Fruit fly (Drosophila melanogaster): ENCODE results near the gene MtnB.

Gene MtnB

DNA sequence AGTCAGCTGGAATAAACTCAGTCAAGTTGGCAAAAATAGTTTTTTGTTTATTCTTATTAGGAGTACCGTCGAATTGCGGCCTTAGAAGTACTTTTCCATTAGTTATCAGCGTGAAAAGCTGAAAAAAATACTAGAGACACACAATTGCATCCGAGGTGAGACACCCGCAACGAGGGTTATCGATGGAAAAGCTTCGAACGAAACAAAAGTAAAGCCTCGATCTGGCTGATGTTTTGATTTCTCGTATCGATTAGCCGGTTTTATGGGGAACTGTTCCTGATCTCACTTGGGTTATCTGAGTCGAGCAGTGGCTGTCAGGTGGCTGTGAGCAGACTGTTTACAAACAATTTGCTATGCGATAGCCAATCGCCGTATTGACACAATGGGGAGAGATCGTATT is 40.2 kb upstream of the MtnB start:
- TF ChIP-seq psq (optimal IDR thresholded peaks at IDR 0.05) = no peak
- TF ChIP-seq Myc (optimal IDR thresholded peaks at IDR 0.05) = no peak
- no peak for TF ChIP-seq Sin3A (optimal IDR thresholded peaks at IDR 0.05)
- TF ChIP-seq h (optimal IDR thresholded peaks at IDR 0.05) = no peak
- no peak for TF ChIP-seq insv (optimal IDR thresholded peaks at IDR 0.05)
- TF ChIP-seq ttk (optimal IDR thresholded peaks at IDR 0.05) = no peak

DNA sequence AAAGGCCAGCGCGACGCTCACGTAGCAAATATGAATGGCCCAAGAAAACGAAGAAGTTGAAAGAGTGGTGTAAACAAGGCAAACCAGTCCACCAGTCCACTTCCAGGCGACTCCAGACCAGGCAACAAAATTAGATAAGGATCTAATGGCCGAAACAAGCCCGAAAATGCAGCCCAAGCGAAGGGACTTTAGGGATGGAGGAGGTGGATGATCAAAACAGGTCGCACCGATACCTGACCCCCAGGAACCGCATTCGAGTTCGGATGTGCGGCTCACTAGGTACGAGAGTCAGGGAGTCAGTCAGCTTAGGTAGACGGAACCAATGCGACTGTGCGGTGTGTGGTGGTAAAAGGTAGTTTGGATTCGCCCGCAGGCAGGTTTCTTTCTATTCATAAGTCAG is 39.7 kb upstream of the MtnB start:
- TF ChIP-seq insv (optimal IDR thresholded peaks at IDR 0.05) (no peak), Sin3A (optimal IDR thresholded peaks at IDR 0.05) (no peak), ttk (optimal IDR thresholded peaks at IDR 0.05) (no peak), h (optimal IDR thresholded peaks at IDR 0.05) (no peak), Myc (optimal IDR thresholded peaks at IDR 0.05) (no peak), psq (optimal IDR thresholded peaks at IDR 0.05) (no peak)

DNA sequence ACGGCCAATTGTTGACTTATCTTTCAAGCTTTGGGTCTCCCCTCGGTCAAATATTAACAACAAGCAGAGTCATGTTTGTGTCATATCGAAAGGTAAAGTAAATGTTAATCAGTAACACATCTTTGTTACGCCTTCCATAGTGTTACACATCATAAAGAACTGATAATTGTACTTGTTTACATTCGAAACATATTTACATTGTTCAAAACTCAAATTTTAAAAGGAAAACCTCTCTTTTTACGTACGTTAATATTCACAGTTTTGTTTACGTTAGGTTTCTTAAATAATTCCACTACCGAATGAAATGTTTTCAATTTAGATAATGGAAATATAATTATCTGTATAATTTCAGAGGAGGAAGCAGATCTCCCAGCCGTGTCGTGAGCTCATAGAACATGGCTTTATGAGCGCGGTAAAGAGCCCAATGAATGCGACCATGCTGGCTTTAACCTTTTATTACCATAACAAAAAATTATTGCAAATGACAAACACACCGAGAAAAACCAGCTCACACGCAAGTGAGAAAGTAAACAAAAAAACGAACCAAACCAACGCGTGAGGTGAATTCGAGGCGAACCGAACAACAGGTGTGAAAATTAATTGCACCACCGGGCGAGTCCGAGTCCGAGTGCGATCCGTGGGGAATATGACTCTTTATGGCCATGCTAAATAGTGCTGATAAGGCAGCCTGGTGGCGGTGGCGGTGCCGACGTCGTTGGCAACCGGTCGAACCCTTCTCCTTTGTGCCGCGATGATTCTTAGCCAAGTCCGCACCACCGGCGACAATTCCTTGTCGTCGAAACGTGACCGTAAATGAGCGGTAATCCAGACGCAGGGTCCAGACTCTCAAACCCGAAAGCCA is 39.0 kb upstream of the MtnB start:
- TF ChIP-seq Myc (optimal IDR thresholded peaks at IDR 0.05) = no peak
- no peak for TF ChIP-seq Sin3A (optimal IDR thresholded peaks at IDR 0.05)

DNA sequence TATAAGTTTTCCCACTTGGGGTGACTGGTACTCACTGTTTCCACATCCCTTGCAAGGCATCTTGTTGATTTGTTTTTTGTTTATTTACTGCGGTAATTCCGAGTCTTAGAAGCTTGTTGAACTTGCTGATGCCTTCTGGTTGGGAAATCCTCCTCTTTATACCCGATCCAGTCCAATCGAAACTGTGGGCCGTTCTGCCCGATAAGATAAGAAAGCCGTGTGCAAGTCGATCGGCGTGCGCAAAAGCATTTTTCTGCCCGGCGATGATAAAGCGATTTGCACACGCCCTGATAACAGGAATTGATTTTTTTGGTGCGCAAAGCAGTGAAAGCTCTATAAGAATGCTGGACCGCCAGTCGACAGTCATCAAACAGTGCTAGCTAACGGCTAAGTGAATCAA is 31.0 kb upstream of the MtnB start, which contains the start of the genes MtnE and MtnD:
Gene MtnE (minus strand): TSS at position 130 of the 400 bp plus-strand sequence.
Gene MtnD (plus strand): TSS at position 388 of the 400 bp plus-strand sequence.
- TF ChIP-seq h (optimal IDR thresholded peaks at IDR 0.05) (no peak), insv (optimal IDR thresholded peaks at IDR 0.05) (no peak), ttk (optimal IDR thresholded peaks at IDR 0.05) (no peak), Sin3A (optimal IDR thresholded peaks at IDR 0.05) (no peak), Myc (optimal IDR thresholded peaks at IDR 0.05) (no peak), psq (optimal IDR thresholded peaks at IDR 0.05) (no peak)

DNA sequence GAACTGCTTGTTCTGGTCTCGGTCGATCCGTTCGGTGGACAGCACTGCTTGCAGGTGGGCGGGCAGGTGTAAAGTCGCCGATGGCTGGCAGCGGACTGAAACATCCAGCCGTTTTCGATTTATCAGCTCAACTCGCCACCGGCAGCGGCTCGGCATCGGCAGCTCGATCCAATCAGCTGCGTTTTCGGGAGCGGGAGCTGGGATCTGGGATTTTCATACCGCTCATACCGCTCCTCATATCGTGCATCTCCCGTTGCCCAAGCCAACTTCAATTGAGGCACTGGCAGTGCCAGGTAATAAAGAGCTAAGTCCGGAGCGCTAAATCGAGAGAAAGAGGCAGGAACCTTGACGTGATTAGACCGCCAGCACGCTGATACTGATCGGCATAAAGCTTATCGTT is 8.8 kb upstream of the MtnB start, which contains the start of gene MFS9:
Gene MFS9 (minus strand): TSS at position 101 of the 400 bp plus-strand sequence.
- TF ChIP-seq ttk (optimal IDR thresholded peaks at IDR 0.05) (no peak), insv (optimal IDR thresholded peaks at IDR 0.05) (no peak), Myc (optimal IDR thresholded peaks at IDR 0.05) (no peak)

DNA sequence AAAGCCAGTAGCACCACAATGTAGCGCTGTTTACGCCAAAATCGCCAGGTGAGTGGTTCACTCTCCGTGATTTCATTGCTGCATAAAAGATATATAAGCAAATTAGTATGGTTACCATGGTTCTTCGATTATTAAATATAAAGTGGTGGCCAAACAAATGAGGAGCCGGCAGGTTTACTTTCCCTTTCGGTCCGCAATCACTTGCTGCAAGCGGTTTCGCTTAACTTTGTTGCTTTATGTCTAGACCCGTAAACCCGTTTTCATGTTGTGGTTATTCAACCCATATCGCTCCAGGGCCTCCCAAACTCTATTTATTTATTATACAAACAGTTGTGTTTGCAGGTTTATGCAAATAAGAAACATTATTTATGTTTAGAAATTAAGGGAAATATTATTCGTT is 5.8 kb upstream of the MtnB start:
- TF ChIP-seq psq (optimal IDR thresholded peaks at IDR 0.05) (no peak), Myc (optimal IDR thresholded peaks at IDR 0.05) (no peak), ttk (optimal IDR thresholded peaks at IDR 0.05) (no peak), insv (optimal IDR thresholded peaks at IDR 0.05) (no peak), Sin3A (optimal IDR thresholded peaks at IDR 0.05) (no peak), h (optimal IDR thresholded peaks at IDR 0.05) (no peak)

DNA sequence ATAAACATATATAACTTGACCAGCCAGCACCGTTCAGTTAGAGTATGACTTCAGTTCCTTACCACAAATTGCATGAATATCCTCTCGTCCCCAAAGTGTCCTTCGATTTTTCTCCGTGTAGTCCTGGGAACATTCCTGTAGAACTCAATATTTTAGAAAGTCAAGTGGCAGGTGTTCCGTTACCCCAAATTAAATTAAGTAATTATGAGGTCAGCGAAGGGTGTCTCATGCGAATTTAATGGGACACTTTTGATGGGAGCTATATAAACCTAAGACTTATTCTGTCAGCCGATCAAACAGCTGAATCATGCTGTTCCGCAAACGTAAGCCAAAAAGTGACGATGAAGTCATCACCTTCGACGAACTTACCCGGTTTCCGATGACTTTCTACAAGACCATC is 942 bp upstream of the MtnB start, which contains the start of gene Or92a:
Gene Or92a (plus strand): TSS at position 301 of the 400 bp plus-strand sequence.
- TF ChIP-seq Myc (optimal IDR thresholded peaks at IDR 0.05) (no peak), psq (optimal IDR thresholded peaks at IDR 0.05) (no peak), insv (optimal IDR thresholded peaks at IDR 0.05) (no peak), ttk (optimal IDR thresholded peaks at IDR 0.05) (no peak), Sin3A (optimal IDR thresholded peaks at IDR 0.05) (no peak)

DNA sequence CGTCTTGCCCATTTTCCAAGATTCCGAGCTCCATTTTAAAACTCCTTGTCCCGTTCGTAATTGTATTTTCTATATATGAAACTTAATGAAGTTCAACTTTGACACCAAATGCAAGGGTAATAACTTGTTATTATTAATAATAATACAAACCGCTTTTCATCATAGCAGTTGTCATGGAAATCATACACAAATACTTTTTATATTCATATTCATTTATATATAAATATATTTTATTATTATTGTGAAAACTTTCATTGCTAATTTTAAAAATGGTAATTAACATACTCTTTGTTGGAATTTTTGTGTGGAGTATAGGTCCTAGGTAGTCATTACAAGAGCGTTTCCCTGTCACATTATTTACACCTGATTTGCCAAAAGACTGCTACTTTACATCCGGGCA is 1.6 kb downstream of the MtnB start, which contains the start of gene CG46441:
Gene CG46441 (minus strand): TSS at position 101 of the 400 bp plus-strand sequence.
- TF ChIP-seq ttk (optimal IDR thresholded peaks at IDR 0.05) (no peak), Sin3A (optimal IDR thresholded peaks at IDR 0.05) (no peak), insv (optimal IDR thresholded peaks at IDR 0.05) (no peak), Myc (optimal IDR thresholded peaks at IDR 0.05) (no peak), psq (optimal IDR thresholded peaks at IDR 0.05) (no peak), h (optimal IDR thresholded peaks at IDR 0.05) (no peak)

DNA sequence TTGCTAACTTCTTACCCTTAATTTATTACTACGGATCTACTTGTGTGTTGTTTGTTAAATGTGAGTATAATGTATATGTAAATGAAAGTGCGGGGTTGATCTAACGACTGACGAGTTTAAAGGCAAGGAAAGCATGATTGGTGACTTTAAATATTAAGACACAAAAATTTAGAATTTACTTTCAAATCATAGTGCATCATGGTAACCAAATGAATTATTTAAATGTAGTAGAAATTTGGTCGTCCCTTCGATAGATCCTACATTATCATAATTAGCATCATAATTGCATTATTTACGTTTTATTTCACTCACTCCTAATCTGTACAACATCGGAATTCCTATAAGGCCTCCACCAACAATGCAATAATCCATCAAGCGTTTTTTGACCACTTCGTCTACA is 2.2 kb downstream of the MtnB start, which contains the start of gene Dic2:
Gene Dic2 (minus strand): TSS at position 101 of the 400 bp plus-strand sequence.
- TF ChIP-seq Sin3A (optimal IDR thresholded peaks at IDR 0.05) = no peak
- TF ChIP-seq Myc (optimal IDR thresholded peaks at IDR 0.05) = no peak
- TF ChIP-seq h (optimal IDR thresholded peaks at IDR 0.05) = no peak
- no peak for TF ChIP-seq psq (optimal IDR thresholded peaks at IDR 0.05)
- TF ChIP-seq insv (optimal IDR thresholded peaks at IDR 0.05) = no peak
- TF ChIP-seq ttk (optimal IDR thresholded peaks at IDR 0.05) = no peak

DNA sequence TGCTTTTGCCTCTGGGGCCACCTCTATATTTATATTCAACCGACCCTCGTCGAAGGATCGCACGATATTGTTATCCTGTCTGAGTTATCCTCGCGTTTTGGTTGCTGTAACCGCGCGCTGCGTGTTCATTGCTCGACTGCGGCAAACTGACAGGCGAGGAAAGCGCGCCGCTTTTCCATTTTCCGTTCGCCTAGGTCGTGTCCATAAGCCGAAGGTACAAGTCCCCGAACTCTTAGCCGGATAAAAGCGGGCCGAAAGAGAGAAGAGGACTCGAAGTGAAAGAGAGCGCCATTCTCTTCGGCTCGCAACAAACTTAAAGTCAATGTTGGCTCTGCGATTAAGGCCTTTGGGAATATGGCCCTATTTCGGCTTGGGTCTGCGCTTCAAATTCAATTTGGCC is 19.1 kb downstream of the MtnB start, which contains the start of gene Gfrl:
Gene Gfrl (minus strand): TSS at position 148 of the 400 bp plus-strand sequence.
- TF ChIP-seq insv (optimal IDR thresholded peaks at IDR 0.05) = no peak
- TF ChIP-seq Sin3A (optimal IDR thresholded peaks at IDR 0.05) = no peak
- TF ChIP-seq ttk (optimal IDR thresholded peaks at IDR 0.05) = no peak
- TF ChIP-seq psq (optimal IDR thresholded peaks at IDR 0.05) = no peak
- no peak for TF ChIP-seq Myc (optimal IDR thresholded peaks at IDR 0.05)
- TF ChIP-seq h (optimal IDR thresholded peaks at IDR 0.05) = no peak

DNA sequence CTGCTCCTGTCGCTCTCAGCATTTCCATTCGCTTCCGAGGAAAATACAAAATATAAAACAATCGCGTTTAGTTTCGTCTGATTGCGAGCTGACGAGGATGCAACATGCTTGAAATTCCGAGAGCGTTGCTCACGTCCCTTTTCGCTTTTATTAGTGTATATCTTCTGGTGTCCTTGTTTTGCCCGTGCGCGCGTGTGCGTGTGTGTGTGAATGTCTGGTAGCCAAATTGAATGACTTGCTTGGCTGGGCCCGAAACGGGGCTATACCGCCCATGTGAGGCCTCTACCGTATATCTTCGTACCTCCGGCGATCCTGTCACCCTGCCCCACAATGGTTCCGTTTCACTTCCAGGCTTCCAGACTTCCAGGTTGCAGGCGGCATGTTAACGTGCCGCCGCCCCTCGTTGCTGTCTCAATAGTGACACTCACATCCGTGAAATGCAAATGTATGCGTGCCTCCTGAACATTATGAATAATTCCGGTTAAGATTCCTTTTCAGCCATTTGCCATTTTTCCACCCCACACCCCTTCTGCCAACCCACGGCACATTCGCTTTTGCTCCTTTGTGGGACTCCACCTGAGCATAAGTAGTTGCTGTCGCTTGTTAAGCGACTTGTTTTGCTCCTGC is 30.7 kb downstream of the MtnB start:
- TF ChIP-seq Sin3A (optimal IDR thresholded peaks at IDR 0.05) = no peak
- no peak for TF ChIP-seq h (optimal IDR thresholded peaks at IDR 0.05)
- TF ChIP-seq Myc (optimal IDR thresholded peaks at IDR 0.05) = no peak

DNA sequence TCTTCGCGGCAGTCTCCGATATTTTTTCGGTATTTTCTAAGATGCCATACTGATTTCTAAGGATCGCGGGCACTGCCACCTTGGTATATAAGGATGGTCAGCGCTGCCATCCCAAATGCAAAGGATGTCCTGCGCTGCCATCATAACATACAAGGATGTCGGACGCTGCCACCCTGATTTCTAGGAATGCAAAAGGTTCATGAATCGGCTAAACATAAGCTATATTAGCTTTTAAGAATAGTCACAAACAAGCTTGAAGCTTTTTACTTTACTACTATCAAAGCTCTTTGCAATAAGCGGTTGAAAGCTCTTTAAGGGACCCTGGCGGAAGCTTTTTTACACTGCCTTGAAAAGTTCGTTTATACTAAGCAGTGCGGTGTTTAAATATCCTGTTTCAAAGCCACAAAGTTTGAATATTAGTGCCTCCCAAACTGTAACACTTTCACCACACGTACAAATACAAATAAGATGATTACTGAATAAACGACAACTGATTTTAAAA is 39.2 kb downstream of the MtnB start:
- TF ChIP-seq insv (optimal IDR thresholded peaks at IDR 0.05) (no peak), Myc (optimal IDR thresholded peaks at IDR 0.05) (no peak), psq (optimal IDR thresholded peaks at IDR 0.05) (no peak), ttk (optimal IDR thresholded peaks at IDR 0.05) (no peak), h (optimal IDR thresholded peaks at IDR 0.05) (no peak), Sin3A (optimal IDR thresholded peaks at IDR 0.05) (no peak)
